Worm (Caenorhabditis elegans) whole organism, L2 larva: ENCODE measurements around the gene enol-1.

Source experiments
- R02D3.7 ChIP-seq: fragments of 150-350 bp; optimal IDR thresholded peaks from 2 replicates; lab custom pipeline; 2014; ENCODE audit warnings: missing biosample characterization, missing genetic modification characterization
- blmp-1 ChIP-seq: sonication (generic microtip); optimal IDR thresholded peaks from 2 replicates; lab custom pipeline; 2017; ENCODE audit warnings: missing genetic modification characterization, mild to moderate bottlenecking, missing compliant biosample characterization, antibody characterized with exemption, moderate library complexity; ENCODE audit not compliant: insufficient read depth
- elt-3 ChIP-seq: sonication (generic microtip); optimal IDR thresholded peaks from 2 replicates; lab custom pipeline; 2017; ENCODE audit warnings: missing biosample characterization, missing genetic modification characterization
- fos-1 ChIP-seq: fragments of 150-350 bp; optimal IDR thresholded peaks from 2 replicates; lab custom pipeline; 2014; ENCODE audit warnings: missing biosample characterization, missing genetic modification characterization
- lin-39 ChIP-seq: fragments of 150-350 bp; optimal IDR thresholded peaks from 2 replicates; lab custom pipeline; 2014; ENCODE audit warnings: missing biosample characterization, missing genetic modification reagents, missing genetic modification characterization
- nhr-21 ChIP-seq: fragments of 150-350 bp; optimal IDR thresholded peaks from 2 replicates; lab custom pipeline; 2014; ENCODE audit warnings: missing biosample characterization, missing genetic modification characterization
- nhr-25 ChIP-seq: fragments of 150-350 bp; sonication (generic microtip); optimal IDR thresholded peaks from 3 replicates; lab custom pipeline; 2014; ENCODE audit warnings: missing biosample characterization, missing genetic modification characterization
- nhr-77 ChIP-seq: fragments of 150-350 bp; optimal IDR thresholded peaks from 2 replicates; lab custom pipeline; 2014; ENCODE audit warnings: missing biosample characterization, missing genetic modification characterization
- peb-1 ChIP-seq: fragments of 150-350 bp; optimal IDR thresholded peaks from 2 replicates; lab custom pipeline; 2014; ENCODE audit warnings: missing biosample characterization, missing genetic modification characterization
- snpc-4 ChIP-seq: fragments of 150-350 bp; optimal IDR thresholded peaks from 2 replicates; lab custom pipeline; 2014; ENCODE audit warnings: missing biosample characterization, missing genetic modification characterization
- unc-62 ChIP-seq: fragments of 150-350 bp; optimal IDR thresholded peaks from 2 replicates; lab custom pipeline; 2014; ENCODE audit warnings: missing biosample characterization, missing genetic modification reagents, missing genetic modification characterization

ce11 chrII:8891042-8891441 lies 39.8 kb upstream of the enol-1 start:
- TF ChIP-seq R02D3.7 (tag; lab: Kevin White, UChicago) (no peak), nhr-77 (tag; lab: Kevin White, UChicago) (no peak), lin-39 (tag; lab: Kevin White, UChicago) (no peak), unc-62 (no peak), blmp-1 (tag; lab: Kevin White, UChicago) (no peak), fos-1 (tag; lab: Kevin White, UChicago) (no peak), peb-1 (tag; lab: Kevin White, UChicago) (no peak), nhr-25 (tag; lab: Kevin White, UChicago) (no peak), elt-3 (tag; lab: Kevin White, UChicago) (no peak), nhr-21 (tag; lab: Kevin White, UChicago) (no peak), snpc-4 (tag; lab: Kevin White, UChicago) (no peak)
